Worm (Caenorhabditis elegans) whole organism, mixed stage, embryonic: ENCODE measurements around the gene sel-2.

Experiments used
- blmp-1 ChIP-seq: fragments of 150-350 bp; optimal IDR thresholded peaks from 2 replicates; lab custom pipeline; 2014; ENCODE audit warnings: missing biosample characterization, missing genetic modification characterization
- ceh-39 ChIP-seq: fragments of 150-350 bp; optimal IDR thresholded peaks from 2 replicates; lab custom pipeline; 2014; ENCODE audit warnings: missing biosample characterization, missing genetic modification characterization
- ceh-43 ChIP-seq: fragments of 200-800 bp; sonication (Bioruptor generic); optimal IDR thresholded peaks from 2 replicates; lab custom pipeline; 2018; ENCODE audit warnings: mild to moderate bottlenecking, missing genetic modification characterization, moderate library complexity, missing compliant biosample characterization
- ces-1 ChIP-seq: fragments of 150-350 bp; optimal IDR thresholded peaks from 2 replicates; lab custom pipeline; 2014; ENCODE audit warnings: missing biosample characterization, missing genetic modification reagents, missing genetic modification characterization
- lin-13 ChIP-seq: fragments of 150-350 bp; optimal IDR thresholded peaks from 2 replicates; lab custom pipeline; 2014; ENCODE audit warnings: missing biosample characterization, missing genetic modification characterization
- lsy-2 ChIP-seq: fragments of 150-350 bp; optimal IDR thresholded peaks from 2 replicates; lab custom pipeline; 2014; ENCODE audit warnings: missing biosample characterization, missing genetic modification characterization
- mab-5 ChIP-seq: fragments of 150-350 bp; optimal IDR thresholded peaks from 2 replicates; lab custom pipeline; 2014; ENCODE audit warnings: missing biosample characterization, missing genetic modification characterization
- nhr-237 ChIP-seq: fragments of 150-350 bp; optimal IDR thresholded peaks from 2 replicates; lab custom pipeline; 2014; ENCODE audit warnings: missing biosample characterization, missing genetic modification characterization
- nhr-76 ChIP-seq: sonication (generic microtip); optimal IDR thresholded peaks from 2 replicates; lab custom pipeline; 2017; ENCODE audit warnings: missing biosample characterization, missing genetic modification characterization
- snpc-4 ChIP-seq: fragments of 150-350 bp; optimal IDR thresholded peaks from 2 replicates; lab custom pipeline; 2014; ENCODE audit warnings: missing biosample characterization, missing genetic modification characterization
- sptf-1 ChIP-seq: sonication (generic microtip); optimal IDR thresholded peaks from 2 replicates; lab custom pipeline; 2017; ENCODE audit warnings: mild to moderate bottlenecking, missing genetic modification characterization, moderate library complexity, missing compliant biosample characterization
- unc-39 ChIP-seq: fragments of 150-350 bp; optimal IDR thresholded peaks from 2 replicates; lab custom pipeline; 2014; ENCODE audit warnings: missing biosample characterization, missing genetic modification characterization
- unc-62 ChIP-seq: fragments of 150-350 bp; optimal IDR thresholded peaks from 2 replicates; lab custom pipeline; 2014; ENCODE audit warnings: missing biosample characterization, missing genetic modification reagents, missing genetic modification characterization

ce11 chrIII:4594324-4594723 lies 17.9 kb downstream of the sel-2 start, which contains the start of gene apc-11:
- TF ChIP-seq blmp-1 (tag; lab: Kevin White, UChicago) = no peak
- no peak for TF ChIP-seq ces-1 (GFP tag; lab: Kevin White, UChicago)
- no peak for TF ChIP-seq lsy-2 (tag; lab: Kevin White, UChicago)
- no peak for TF ChIP-seq ceh-43 (GFP tag; lab: Kevin White, UChicago)
- TF ChIP-seq unc-39 (tag; lab: Kevin White, UChicago) = no peak
- TF ChIP-seq unc-62 (GFP tag; lab: Kevin White, UChicago) = no peak
- TF ChIP-seq mab-5 (tag; lab: Kevin White, UChicago) = no peak
- TF ChIP-seq snpc-4 (tag; lab: Kevin White, UChicago) = no peak
- no peak for TF ChIP-seq nhr-237 (tag; lab: Kevin White, UChicago)
- TF ChIP-seq ceh-39 = no peak
- TF ChIP-seq sptf-1 = no peak
- no peak for TF ChIP-seq lin-13 (tag; lab: Kevin White, UChicago)
- no peak for TF ChIP-seq nhr-76 (tag; lab: Kevin White, UChicago)
